Worm (Caenorhabditis elegans) whole organism, L1 larva: ENCODE data around the gene F11D5.6.

Source experiments
- C04F5.9 ChIP-seq: sonication (generic microtip); optimal IDR thresholded peaks from 2 replicates; lab custom pipeline; 2016; ENCODE audit warnings: missing genetic modification characterization, missing compliant biosample characterization
- C16A3.4 ChIP-seq: fragments of 150-350 bp; optimal IDR thresholded peaks from 2 replicates; lab custom pipeline; 2014; ENCODE audit warnings: missing biosample characterization, missing genetic modification characterization
- F16B12.6 ChIP-seq: fragments of 150-350 bp; optimal IDR thresholded peaks from 2 replicates; lab custom pipeline; 2014; ENCODE audit warnings: missing biosample characterization, missing genetic modification characterization
- Y116A8C.19 ChIP-seq: sonication (generic microtip); optimal IDR thresholded peaks from 2 replicates; lab custom pipeline; 2016; ENCODE audit warnings: missing compliant biosample characterization, missing genetic modification characterization, borderline replicate concordance
- aha-1 ChIP-seq: fragments of 150-350 bp; optimal IDR thresholded peaks from 2 replicates; lab custom pipeline; 2014; ENCODE audit warnings: missing biosample characterization, missing genetic modification characterization
- aly-2 ChIP-seq: fragments of 150-350 bp; optimal IDR thresholded peaks from 2 replicates; lab custom pipeline; 2014; ENCODE audit warnings: missing biosample characterization, missing genetic modification characterization
- ama-1 ChIP-seq: fragments of 150-350 bp; optimal IDR thresholded peaks from 2 replicates; lab custom pipeline; 2014
- ceh-63 ChIP-seq: fragments of 200-800 bp; sonication (Bioruptor generic); optimal IDR thresholded peaks from 2 replicates; lab custom pipeline; 2018; ENCODE audit warnings: mild to moderate bottlenecking, missing genetic modification characterization, missing compliant biosample characterization
- ceh-82 ChIP-seq, 3 experiments: fragments of 150-350 bp in 1 of 3; sonication (generic microtip) in 2 of 3; optimal IDR thresholded peaks; 2 replicates each; lab custom pipeline; 2014 to 2017; ENCODE audit warnings: missing biosample characterization in 3 of 3, missing genetic modification characterization in 3 of 3
- ceh-88 ChIP-seq: fragments of 200-800 bp; sonication (Bioruptor generic); IDR thresholded peaks from 2 replicates; pipeline ENCODE4 v1.3.6; 2022; ENCODE audit warnings: missing genetic modification characterization, missing compliant biosample characterization
- ces-1 ChIP-seq: fragments of 150-350 bp; optimal IDR thresholded peaks from 2 replicates; lab custom pipeline; 2014; ENCODE audit warnings: missing biosample characterization, missing genetic modification reagents, missing genetic modification characterization
- dpl-1 ChIP-seq, 3 experiments: fragments of 150-350 bp in 2 of 3; sonication (generic microtip) in 1 of 3; optimal IDR thresholded peaks; 2 replicates each; lab custom pipeline; 2014 to 2017; ENCODE audit warnings: missing biosample characterization in 3 of 3, missing genetic modification characterization in 3 of 3, missing genetic modification reagents in 3 of 3
- dsc-1 ChIP-seq: sonication (generic microtip); optimal IDR thresholded peaks from 2 replicates; lab custom pipeline; 2016; ENCODE audit warnings: mild to moderate bottlenecking, missing genetic modification characterization, missing compliant biosample characterization
- efl-1 ChIP-seq, 4 experiments: fragments of 150-350 bp; optimal IDR thresholded peaks in 3 of 4; peaks in 1 of 4; 1 replicate in 1 of 4; 2 replicates in 3 of 4; lab custom pipeline; 2014; ENCODE audit warnings: missing biosample characterization in 2 of 4, missing genetic modification characterization in 2 of 4, missing genetic modification reagents in 2 of 4
- efl-3 ChIP-seq: fragments of 200-800 bp; sonication (Bioruptor generic); optimal IDR thresholded peaks from 2 replicates; lab custom pipeline; 2018; ENCODE audit warnings: mild to moderate bottlenecking, missing genetic modification characterization, missing compliant biosample characterization
- elt-3 ChIP-seq, 6 experiments: fragments of 150-350 bp in 1 of 6; sonication (generic microtip); optimal IDR thresholded peaks; 2 replicates each; lab custom pipeline; 2017 to 2018; ENCODE audit warnings: missing biosample characterization in 6 of 6, missing genetic modification characterization in 6 of 6, inconsistent platforms in 1 of 6
- fkh-10 ChIP-seq: sonication (generic microtip); optimal IDR thresholded peaks from 2 replicates; lab custom pipeline; 2017; ENCODE audit warnings: missing biosample characterization, missing genetic modification reagents, missing genetic modification characterization
- fkh-4 ChIP-seq: sonication (generic microtip); optimal IDR thresholded peaks from 2 replicates; lab custom pipeline; 2016; ENCODE audit warnings: missing compliant biosample characterization, missing genetic modification characterization, borderline replicate concordance
- fos-1 ChIP-seq: fragments of 150-350 bp; optimal IDR thresholded peaks from 2 replicates; lab custom pipeline; 2014; ENCODE audit warnings: missing biosample characterization, missing genetic modification characterization
- grh-1 ChIP-seq: fragments of 200-800 bp; sonication (Bioruptor generic); IDR thresholded peaks from 2 replicates; pipeline ENCODE4 v1.3.6; 2022; ENCODE audit warnings: missing genetic modification reagents, missing genetic modification characterization, missing compliant biosample characterization
- hlh-17 ChIP-seq: fragments of 200-800 bp; sonication (Bioruptor generic); optimal IDR thresholded peaks from 2 replicates; lab custom pipeline; 2018; ENCODE audit warnings: missing genetic modification characterization, mild to moderate bottlenecking, missing compliant biosample characterization, moderate library complexity, borderline replicate concordance
- hlh-4 ChIP-seq: sonication (generic microtip); optimal IDR thresholded peaks from 2 replicates; lab custom pipeline; 2016; ENCODE audit warnings: mild to moderate bottlenecking, missing genetic modification characterization, missing compliant biosample characterization
- hpl-2 ChIP-seq: fragments of 150-350 bp; optimal IDR thresholded peaks from 2 replicates; lab custom pipeline; 2014; ENCODE audit warnings: missing biosample characterization, missing genetic modification reagents, missing genetic modification characterization
- irx-1 ChIP-seq: sonication (generic microtip); optimal IDR thresholded peaks from 2 replicates; lab custom pipeline; 2016; ENCODE audit warnings: missing genetic modification characterization, missing compliant biosample characterization
- isw-1 ChIP-seq: fragments of 200-800 bp; sonication (Bioruptor generic); IDR thresholded peaks from 2 replicates; pipeline ENCODE4 v1.3.6; 2022; ENCODE audit warnings: missing genetic modification characterization, missing compliant biosample characterization
- jun-1 ChIP-seq: fragments of 150-350 bp; optimal IDR thresholded peaks from 2 replicates; lab custom pipeline; 2014; ENCODE audit warnings: missing biosample characterization, missing genetic modification reagents, missing genetic modification characterization
- lin-13 ChIP-seq: fragments of 150-350 bp; optimal IDR thresholded peaks from 2 replicates; lab custom pipeline; 2014; ENCODE audit warnings: missing biosample characterization, missing genetic modification reagents, missing genetic modification characterization
- lin-14 ChIP-seq: fragments of 200-800 bp; sonication (Bioruptor generic); optimal IDR thresholded peaks from 2 replicates; lab custom pipeline; 2018; ENCODE audit warnings: mild to moderate bottlenecking, missing genetic modification characterization, moderate library complexity, missing compliant biosample characterization
- lin-35 ChIP-seq, 2 experiments: fragments of 150-350 bp; optimal IDR thresholded peaks; 2 replicates each; lab custom pipeline; 2014; ENCODE audit warnings: missing biosample characterization in 2 of 2, missing genetic modification characterization in 2 of 2, missing genetic modification reagents in 2 of 2
- lin-39 ChIP-seq: fragments of 150-350 bp; optimal IDR thresholded peaks from 2 replicates; lab custom pipeline; 2014; ENCODE audit warnings: missing biosample characterization, missing genetic modification reagents, missing genetic modification characterization
- lir-3 ChIP-seq: sonication (generic microtip); optimal IDR thresholded peaks from 2 replicates; lab custom pipeline; 2016; ENCODE audit warnings: mild to moderate bottlenecking, missing genetic modification characterization, moderate library complexity, missing compliant biosample characterization; ENCODE audit not compliant: poor library complexity
- lsy-2 ChIP-seq, 2 experiments: fragments of 150-350 bp; optimal IDR thresholded peaks; 2 replicates each; lab custom pipeline; 2014; ENCODE audit warnings: missing biosample characterization in 2 of 2, missing genetic modification characterization in 2 of 2
- mab-9 ChIP-seq: fragments of 200-800 bp; sonication (Bioruptor generic); IDR thresholded peaks from 2 replicates; pipeline ENCODE4 v1.3.6; 2022; ENCODE audit warnings: missing genetic modification reagents, missing genetic modification characterization, missing compliant biosample characterization
- mef-2 ChIP-seq: fragments of 150-350 bp; optimal IDR thresholded peaks from 2 replicates; lab custom pipeline; 2014; ENCODE audit warnings: missing biosample characterization, missing genetic modification characterization
- mep-1 ChIP-seq: fragments of 150-350 bp; optimal IDR thresholded peaks from 2 replicates; lab custom pipeline; 2014; ENCODE audit warnings: missing biosample characterization, missing genetic modification characterization
- nhr-11 ChIP-seq: fragments of 150-350 bp; optimal IDR thresholded peaks from 2 replicates; lab custom pipeline; 2014; ENCODE audit warnings: missing biosample characterization, missing genetic modification characterization
- nhr-28 ChIP-seq: fragments of 150-350 bp; optimal IDR thresholded peaks from 2 replicates; lab custom pipeline; 2014; ENCODE audit warnings: missing biosample characterization, missing genetic modification characterization
- nhr-76 ChIP-seq: sonication (generic microtip); optimal IDR thresholded peaks from 2 replicates; lab custom pipeline; 2017; ENCODE audit warnings: missing biosample characterization, missing genetic modification characterization
- nhr-77 ChIP-seq: fragments of 150-350 bp; optimal IDR thresholded peaks from 2 replicates; lab custom pipeline; 2014; ENCODE audit warnings: missing biosample characterization, missing genetic modification characterization
- nhr-84 ChIP-seq: sonication (generic microtip); optimal IDR thresholded peaks from 2 replicates; lab custom pipeline; 2017; ENCODE audit warnings: missing biosample characterization, missing genetic modification characterization
- nhr-85 ChIP-seq: sonication (generic microtip); peaks from one replicate; lab custom pipeline; 2016; ENCODE audit warnings: missing genetic modification characterization, inconsistent platforms, missing compliant biosample characterization
- pax-3 ChIP-seq: fragments of 200-800 bp; sonication (Bioruptor generic); optimal IDR thresholded peaks from 2 replicates; lab custom pipeline; 2018; ENCODE audit warnings: mild to moderate bottlenecking, missing genetic modification characterization, moderate library complexity, missing compliant biosample characterization
- rnt-1 ChIP-seq: sonication (generic microtip); optimal IDR thresholded peaks from 2 replicates; lab custom pipeline; 2016; ENCODE audit warnings: mild to moderate bottlenecking, missing genetic modification characterization, moderate library complexity, missing compliant biosample characterization
- skn-1 ChIP-seq: fragments of 150-350 bp; optimal IDR thresholded peaks from 2 replicates; lab custom pipeline; 2014; ENCODE audit warnings: missing biosample characterization, missing genetic modification characterization
- snpc-4 ChIP-seq: fragments of 150-350 bp; optimal IDR thresholded peaks from 2 replicates; lab custom pipeline; 2014; ENCODE audit warnings: missing biosample characterization, missing genetic modification characterization
- sox-4 ChIP-seq: sonication (generic microtip); optimal IDR thresholded peaks from 2 replicates; lab custom pipeline; 2016; ENCODE audit warnings: missing genetic modification characterization, missing compliant biosample characterization
- sup-37 ChIP-seq: fragments of 200-800 bp; sonication (Bioruptor generic); optimal IDR thresholded peaks from 2 replicates; lab custom pipeline; 2018; ENCODE audit warnings: mild to moderate bottlenecking, missing genetic modification characterization, missing compliant biosample characterization
- tbx-2 ChIP-seq: sonication (generic microtip); optimal IDR thresholded peaks from 2 replicates; lab custom pipeline; 2016; ENCODE audit warnings: missing genetic modification characterization, missing compliant biosample characterization
- unc-30 ChIP-seq: sonication (generic microtip); optimal IDR thresholded peaks from 2 replicates; lab custom pipeline; 2017; ENCODE audit warnings: missing biosample characterization, missing genetic modification characterization
- unc-86 ChIP-seq: sonication (generic microtip); optimal IDR thresholded peaks from 2 replicates; lab custom pipeline; 2016; ENCODE audit warnings: missing genetic modification characterization, missing compliant biosample characterization
- unc-98 ChIP-seq: fragments of 200-800 bp; sonication (Bioruptor generic); IDR thresholded peaks from 2 replicates; pipeline ENCODE4 v1.3.6; 2022; ENCODE audit warnings: missing genetic modification characterization, missing compliant biosample characterization
- xbp-1 ChIP-seq: sonication (generic microtip); optimal IDR thresholded peaks from 2 replicates; lab custom pipeline; 2016; ENCODE audit warnings: missing genetic modification characterization, missing compliant biosample characterization
- zip-4 ChIP-seq: fragments of 200-800 bp; sonication (Bioruptor generic); optimal IDR thresholded peaks from 2 replicates; lab custom pipeline; 2018; ENCODE audit warnings: mild to moderate bottlenecking, missing genetic modification characterization, moderate library complexity, missing compliant biosample characterization

F11D5.6 gene

DNA sequence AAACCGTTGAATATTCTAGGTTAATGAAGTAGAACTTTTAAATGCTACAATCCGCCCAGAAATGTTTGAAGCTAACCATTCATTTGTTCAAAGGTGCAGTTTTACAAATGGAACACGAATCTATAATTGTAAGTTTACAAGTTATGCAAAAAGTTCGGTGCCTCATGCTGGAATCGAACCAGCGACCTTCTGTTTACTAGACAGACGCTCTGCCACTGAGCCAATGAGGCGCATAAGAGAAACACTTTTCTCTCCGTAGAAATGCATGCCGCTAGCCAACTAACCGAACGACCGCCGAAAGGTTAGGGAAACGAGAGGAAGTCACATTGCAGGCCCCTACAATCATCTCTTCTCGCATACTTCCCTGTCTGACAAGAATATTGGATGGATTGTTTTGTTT is 45.2 kb upstream of the F11D5.6 start (continued):
- TF ChIP-seq ama-1 (lab: Kevin White, UChicago) (no peak), isw-1 (peak; percentile 38), efl-3 (GFP tag; lab: Kevin White, UChicago) (no peak), lin-14 (peak; percentile 80), Y116A8C.19 (tag; lab: Kevin White, UChicago) (no peak), lir-3 (tag; lab: Kevin White, UChicago) (peak; percentile 50), skn-1 (peak; percentile 35), fos-1 (tag; lab: Kevin White, UChicago) (peak; percentile 49), fkh-10 (GFP tag; lab: Kevin White, UChicago) (peak; percentile 53), nhr-84 (tag; lab: Kevin White, UChicago) (no peak), dpl-1 (GFP tag; optimal IDR thresholded peaks at IDR 0.05; lab: Kevin White, UChicago) (peak in 2 of 3 experiments; percentile 10 to 21), mab-9 (GFP tag; lab: Robert Waterston, UW) (0 out of 2 replicates have a peak, but pooled peaks have one; percentile 45), C16A3.4 (tag; lab: Kevin White, UChicago) (peak; percentile 77), nhr-76 (tag; lab: Kevin White, UChicago) (peak; percentile 14), jun-1 (tag; lab: Kevin White, UChicago) (peak; percentile 69), lin-35 (GFP tag; optimal IDR thresholded peaks at IDR 0.05; lab: Kevin White, UChicago) (peak; percentile 49 to 70), snpc-4 (peak; percentile 14), xbp-1 (tag; lab: Kevin White, UChicago) (peak; percentile 59), tbx-2 (tag; lab: Kevin White, UChicago) (peak; percentile 71), dsc-1 (peak; percentile 74), unc-30 (no peak), sup-37 (GFP tag; lab: Kevin White, UChicago) (no peak), elt-3 (tag; optimal IDR thresholded peaks at IDR 0.05; lab: Kevin White, UChicago) (peak in 2 of 6 experiments; percentile 18 to 49), pax-3 (tag; lab: Kevin White, UChicago) (no peak), rnt-1 (tag; lab: Kevin White, UChicago) (peak; percentile 75), lsy-2 (tag; optimal IDR thresholded peaks at IDR 0.05; lab: Kevin White, UChicago) (peak; percentile 30 to 67), efl-1 (optimal IDR thresholded peaks at IDR 0.05; lab: Kevin White, UChicago) (peak; percentile 39 to 40), efl-1 (GFP tag; optimal IDR thresholded peaks at IDR 0.05 in 1 of 2; lab: Kevin White, UChicago) (peak in 1 of 2 experiments; percentile 7), lin-13 (GFP tag; lab: Kevin White, UChicago) (peak; percentile 5), unc-98 (0 out of 2 replicates have a peak, but pooled peaks have one; percentile 23), zip-4 (GFP tag; lab: Kevin White, UChicago) (peak; percentile 26), fkh-4 (tag; lab: Kevin White, UChicago) (no peak), aly-2 (tag; lab: Kevin White, UChicago) (peak; percentile 1), nhr-11 (tag; lab: Kevin White, UChicago) (no peak), ces-1 (GFP tag; lab: Kevin White, UChicago) (no peak), hlh-17 (GFP tag; lab: Kevin White, UChicago) (no peak), mep-1 (tag; lab: Kevin White, UChicago) (peak; percentile 64), ceh-88 (GFP tag; lab: Robert Waterston, UW) (peak; percentile 50; the same call in 1 of the 2 replicates), nhr-85 (tag; lab: Kevin White, UChicago) (peak; percentile 66), nhr-77 (tag; lab: Kevin White, UChicago) (peak; percentile 74), F16B12.6 (tag; lab: Kevin White, UChicago) (no peak), hpl-2 (GFP tag; lab: Kevin White, UChicago) (no peak), hlh-4 (tag; lab: Kevin White, UChicago) (no peak), ceh-63 (GFP tag; lab: Kevin White, UChicago) (no peak), lin-39 (no peak), mef-2 (tag; lab: Kevin White, UChicago) (no peak), aha-1 (no peak), C04F5.9 (tag; lab: Kevin White, UChicago) (no peak), ceh-82 (tag; optimal IDR thresholded peaks at IDR 0.05; lab: Kevin White, UChicago) (peak; percentile 36 to 75 (median 65)), grh-1 (GFP tag; lab: Robert Waterston, UW) (peak; percentile 20; the same call in 1 of the 2 replicates), irx-1 (tag; lab: Kevin White, UChicago) (peak; percentile 56), sox-4 (no peak), unc-86 (tag; lab: Kevin White, UChicago) (peak; percentile 66), nhr-28 (tag; lab: Kevin White, UChicago) (no peak)
